Worm (Caenorhabditis elegans) whole organism, L3 larva: ENCODE measurements around the gene unc-85.

Experiments used
- R02D3.7 ChIP-seq: fragments of 150-350 bp; optimal IDR thresholded peaks from 2 replicates; lab custom pipeline; 2014; ENCODE audit warnings: missing biosample characterization, missing genetic modification characterization
- ZK546.5 ChIP-seq: sonication (generic microtip); optimal IDR thresholded peaks from 2 replicates; lab custom pipeline; 2017; ENCODE audit warnings: missing biosample characterization, missing genetic modification characterization
- aly-2 ChIP-seq: fragments of 150-350 bp; optimal IDR thresholded peaks from 2 replicates; lab custom pipeline; 2014; ENCODE audit warnings: missing biosample characterization, missing genetic modification characterization
- ceh-16 ChIP-seq: sonication (generic microtip); optimal IDR thresholded peaks from 2 replicates; lab custom pipeline; 2017; ENCODE audit warnings: missing biosample characterization, missing genetic modification characterization
- ceh-28 ChIP-seq: fragments of 150-350 bp; optimal IDR thresholded peaks from 2 replicates; lab custom pipeline; 2014; ENCODE audit warnings: missing biosample characterization, missing genetic modification reagents, missing genetic modification characterization
- ceh-82 ChIP-seq: fragments of 150-350 bp; optimal IDR thresholded peaks from 2 replicates; lab custom pipeline; 2014; ENCODE audit warnings: missing biosample characterization, missing genetic modification characterization
- ceh-9 ChIP-seq: sonication (generic microtip); optimal IDR thresholded peaks from 2 replicates; lab custom pipeline; 2018; ENCODE audit warnings: missing biosample characterization, missing genetic modification characterization
- daf-12 ChIP-seq: fragments of 150-350 bp; optimal IDR thresholded peaks from 2 replicates; lab custom pipeline; 2014; ENCODE audit warnings: missing biosample characterization, missing genetic modification reagents, missing genetic modification characterization
- egl-27 ChIP-seq: sonication (generic microtip); optimal IDR thresholded peaks from 4 replicates; lab custom pipeline; 2017; ENCODE audit warnings: missing biosample characterization, missing genetic modification reagents, missing genetic modification characterization
- elt-2 ChIP-seq: sonication (generic microtip); optimal IDR thresholded peaks from 2 replicates; lab custom pipeline; 2016; ENCODE audit warnings: missing genetic modification reagents, mild to moderate bottlenecking, missing genetic modification characterization, missing compliant biosample characterization
- eor-1 ChIP-seq, 2 experiments: fragments of 150-350 bp; optimal IDR thresholded peaks; 2 replicates each; lab custom pipeline; 2014 to 2018; ENCODE audit warnings: missing biosample characterization in 2 of 2, missing genetic modification characterization in 2 of 2
- fkh-10 ChIP-seq: sonication (generic microtip); optimal IDR thresholded peaks from 2 replicates; lab custom pipeline; 2017; ENCODE audit warnings: missing biosample characterization, missing genetic modification reagents, missing genetic modification characterization
- fos-1 ChIP-seq: fragments of 150-350 bp; optimal IDR thresholded peaks from 2 replicates; lab custom pipeline; 2014; ENCODE audit warnings: missing biosample characterization, missing genetic modification characterization
- hmg-11 ChIP-seq: sonication (generic microtip); optimal IDR thresholded peaks from 2 replicates; lab custom pipeline; 2016; ENCODE audit warnings: missing genetic modification characterization, missing compliant biosample characterization
- jun-1 ChIP-seq: fragments of 150-350 bp; optimal IDR thresholded peaks from 2 replicates; lab custom pipeline; 2014; ENCODE audit warnings: missing biosample characterization, missing genetic modification reagents, missing genetic modification characterization
- lin-15B ChIP-seq: fragments of 150-350 bp; optimal IDR thresholded peaks from 2 replicates; lab custom pipeline; 2014; ENCODE audit warnings: missing biosample characterization, missing genetic modification characterization
- lin-39 ChIP-seq: fragments of 150-350 bp; optimal IDR thresholded peaks from 2 replicates; lab custom pipeline; 2018; ENCODE audit warnings: missing biosample characterization, missing genetic modification reagents, missing genetic modification characterization
- lsy-12 ChIP-seq: sonication (generic microtip); optimal IDR thresholded peaks from 2 replicates; lab custom pipeline; 2016; ENCODE audit warnings: mild to moderate bottlenecking, missing genetic modification characterization, missing compliant biosample characterization
- mdl-1 ChIP-seq: fragments of 150-350 bp; optimal IDR thresholded peaks from 2 replicates; lab custom pipeline; 2014; ENCODE audit warnings: missing biosample characterization, missing genetic modification characterization
- mml-1 ChIP-seq: fragments of 150-350 bp; sonication (generic microtip); optimal IDR thresholded peaks from 3 replicates; lab custom pipeline; 2014; ENCODE audit warnings: missing biosample characterization, missing genetic modification characterization
- nfya-1 ChIP-seq: sonication (generic microtip); optimal IDR thresholded peaks from 2 replicates; lab custom pipeline; 2017; ENCODE audit warnings: missing genetic modification characterization, mild to moderate bottlenecking, missing compliant biosample characterization, antibody characterized with exemption, moderate library complexity; ENCODE audit not compliant: insufficient read depth
- nhr-11 ChIP-seq: fragments of 150-350 bp; optimal IDR thresholded peaks from 2 replicates; lab custom pipeline; 2014; ENCODE audit warnings: missing biosample characterization, missing genetic modification characterization
- nhr-12 ChIP-seq: fragments of 150-350 bp; optimal IDR thresholded peaks from 2 replicates; lab custom pipeline; 2014; ENCODE audit warnings: missing biosample characterization, missing genetic modification characterization
- nhr-23 ChIP-seq: fragments of 150-350 bp; optimal IDR thresholded peaks from 2 replicates; lab custom pipeline; 2014; ENCODE audit warnings: missing biosample characterization, missing genetic modification reagents, missing genetic modification characterization
- nhr-237 ChIP-seq: fragments of 150-350 bp; optimal IDR thresholded peaks from 2 replicates; lab custom pipeline; 2014; ENCODE audit warnings: missing biosample characterization, missing genetic modification characterization
- nhr-25 ChIP-seq: sonication (generic microtip); optimal IDR thresholded peaks from 2 replicates; lab custom pipeline; 2017; ENCODE audit warnings: missing biosample characterization, missing genetic modification characterization
- nhr-28 ChIP-seq: fragments of 150-350 bp; optimal IDR thresholded peaks from 2 replicates; lab custom pipeline; 2014; ENCODE audit warnings: missing biosample characterization, missing genetic modification characterization
- nhr-43 ChIP-seq: sonication (generic microtip); optimal IDR thresholded peaks from 2 replicates; lab custom pipeline; 2016; ENCODE audit warnings: mild to moderate bottlenecking, missing genetic modification characterization, missing compliant biosample characterization; ENCODE audit not compliant: poor library complexity, severe bottlenecking
- nhr-76 ChIP-seq: fragments of 150-350 bp; sonication (generic microtip); optimal IDR thresholded peaks from 5 replicates; lab custom pipeline; 2014; ENCODE audit warnings: missing biosample characterization, missing genetic modification characterization
- nhr-77 ChIP-seq: fragments of 150-350 bp; optimal IDR thresholded peaks from 2 replicates; lab custom pipeline; 2014; ENCODE audit warnings: missing biosample characterization, missing genetic modification characterization
- pha-4 ChIP-seq: fragments of 150-350 bp; optimal IDR thresholded peaks from 2 replicates; lab custom pipeline; 2014; ENCODE audit warnings: missing biosample characterization, missing genetic modification reagents, missing genetic modification characterization
- sea-2 ChIP-seq: fragments of 150-350 bp; sonication (generic microtip); optimal IDR thresholded peaks from 4 replicates; lab custom pipeline; 2014; ENCODE audit warnings: missing biosample characterization, missing genetic modification reagents, missing genetic modification characterization
- snpc-4 ChIP-seq: fragments of 150-350 bp; optimal IDR thresholded peaks from 2 replicates; lab custom pipeline; 2014; ENCODE audit warnings: missing biosample characterization, missing genetic modification characterization
- tbx-2 ChIP-seq: sonication (generic microtip); optimal IDR thresholded peaks from 2 replicates; lab custom pipeline; 2016; ENCODE audit warnings: mild to moderate bottlenecking, missing genetic modification characterization, missing compliant biosample characterization
- unc-39 ChIP-seq: sonication (generic microtip); optimal IDR thresholded peaks from 4 replicates; lab custom pipeline; 2017; ENCODE audit warnings: missing biosample characterization, missing genetic modification characterization
- unc-62 ChIP-seq: fragments of 150-350 bp; sonication (generic microtip); optimal IDR thresholded peaks from 4 replicates; lab custom pipeline; 2014; ENCODE audit warnings: missing biosample characterization, missing genetic modification reagents, missing genetic modification characterization
- ztf-11 ChIP-seq: fragments of 150-350 bp; optimal IDR thresholded peaks from 2 replicates; lab custom pipeline; 2014; ENCODE audit warnings: missing biosample characterization, missing genetic modification characterization
- ztf-4 ChIP-seq: fragments of 150-350 bp; optimal IDR thresholded peaks from 2 replicates; lab custom pipeline; 2014; ENCODE audit warnings: missing biosample characterization, missing genetic modification characterization

The unc-85 gene

DNA sequence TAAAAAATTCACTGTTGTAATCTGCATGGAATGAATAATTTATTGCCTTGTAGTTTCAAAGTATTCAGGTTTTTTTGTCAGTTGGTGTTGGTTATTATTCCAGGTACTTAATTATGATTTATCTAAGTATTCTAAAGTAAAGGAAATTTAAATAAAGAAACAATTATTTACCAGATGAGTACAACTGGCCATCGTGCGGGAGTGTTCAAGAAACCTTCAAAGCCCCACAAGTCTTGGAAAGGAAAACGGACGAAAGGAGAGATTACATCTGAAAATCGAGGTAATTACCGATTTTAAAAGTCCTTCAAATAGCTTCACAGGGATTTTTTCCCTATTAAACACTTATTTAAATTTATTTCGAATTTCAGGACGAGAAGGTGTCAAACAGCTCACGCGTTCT is 8.3 kb downstream of the unc-85 start, which contains the start of gene tag-151:
TSS of gene tag-151 (plus strand) at position 158 of the 400 bp plus-strand sequence.
- TF ChIP-seq eor-1 (tag; optimal IDR thresholded peaks at IDR 0.05; lab: Kevin White, UChicago), result no peak
- TF ChIP-seq fos-1 (tag; lab: Kevin White, UChicago), result no peak
- TF ChIP-seq elt-2 (tag; lab: Kevin White, UChicago), result peak; percentile 28
- TF ChIP-seq nhr-43 (tag; lab: Kevin White, UChicago), result peak; percentile 43
- peak; percentile 53 for TF ChIP-seq aly-2 (tag; lab: Kevin White, UChicago)
- peak; percentile 64 for TF ChIP-seq lsy-12
- TF ChIP-seq nhr-12 (tag; lab: Kevin White, UChicago), result no peak
- TF ChIP-seq daf-12 (tag; lab: Kevin White, UChicago), result no peak

ce11 chrII:4710813-4711212 is 8.9 kb downstream of the unc-85 start:
- TF ChIP-seq ceh-16 (tag; lab: Kevin White, UChicago) (no peak), nhr-237 (tag; lab: Kevin White, UChicago) (no peak), lin-15B (tag; lab: Kevin White, UChicago) (no peak), mml-1 (tag; lab: Kevin White, UChicago) (no peak), R02D3.7 (tag; lab: Kevin White, UChicago) (no peak), mdl-1 (tag; lab: Kevin White, UChicago) (no peak), nhr-11 (no peak), nhr-76 (tag; lab: Kevin White, UChicago) (no peak), lin-39 (tag; lab: Kevin White, UChicago) (no peak), snpc-4 (no peak), nhr-28 (tag; lab: Kevin White, UChicago) (no peak), ceh-9 (tag; lab: Kevin White, UChicago) (no peak), pha-4 (no peak), elt-2 (tag; lab: Kevin White, UChicago) (no peak), fkh-10 (GFP tag; lab: Kevin White, UChicago) (no peak), nfya-1 (no peak), ceh-82 (tag; lab: Kevin White, UChicago) (no peak), fos-1 (tag; lab: Kevin White, UChicago) (no peak), ztf-11 (tag; lab: Kevin White, UChicago) (no peak), nhr-23 (tag; lab: Kevin White, UChicago) (no peak)

DNA sequence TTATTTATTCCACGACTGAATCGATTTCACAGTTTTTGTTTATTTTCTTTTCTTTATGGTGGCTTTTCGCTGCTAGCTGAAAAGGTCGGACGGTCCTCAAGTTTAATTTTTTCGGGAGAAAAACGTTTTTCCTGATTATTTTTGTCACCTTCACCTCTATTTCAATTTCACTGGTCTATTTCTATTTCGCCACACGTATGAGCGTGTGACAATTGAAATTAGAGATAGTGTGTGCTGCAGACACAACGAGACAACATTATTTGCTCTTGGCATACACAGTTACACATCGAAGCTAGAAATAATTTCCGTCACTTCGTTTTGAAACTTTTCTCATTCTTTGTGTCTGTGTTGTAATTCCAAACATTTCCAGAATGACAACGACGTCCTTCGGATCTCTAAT is 13.8 kb downstream of the unc-85 start, which contains the start of gene F41C3.8:
TSS of gene F41C3.8 (plus strand) at position 371 of the 400 bp plus-strand sequence.
- TF ChIP-seq hmg-11 (tag; lab: Kevin White, UChicago) (no peak), elt-2 (tag; lab: Kevin White, UChicago) (peak; percentile 78), nhr-25 (tag; lab: Kevin White, UChicago) (no peak), pha-4 (peak; percentile 56), lsy-12 (no peak), ceh-28 (no peak)

- TF ChIP-seq pha-4, result peak; percentile 52
- no peak for TF ChIP-seq unc-62 (GFP tag; lab: Kevin White, UChicago)
- TF ChIP-seq nhr-28 (tag; lab: Kevin White, UChicago), result no peak
- TF ChIP-seq hmg-11 (tag; lab: Kevin White, UChicago), result peak; percentile 56
- TF ChIP-seq ceh-28, result no peak
- TF ChIP-seq egl-27 (tag; lab: Kevin White, UChicago), result no peak
- TF ChIP-seq ZK546.5 (tag; lab: Kevin White, UChicago), result no peak
- no peak for TF ChIP-seq nhr-43 (tag; lab: Kevin White, UChicago)
- no peak for TF ChIP-seq tbx-2 (tag; lab: Kevin White, UChicago)
- TF ChIP-seq nhr-23 (tag; lab: Kevin White, UChicago), result no peak
- peak; percentile 49 for TF ChIP-seq elt-2 (tag; lab: Kevin White, UChicago)
- no peak for TF ChIP-seq sea-2 (GFP tag; lab: Kevin White, UChicago)
- TF ChIP-seq unc-39, result no peak
- TF ChIP-seq jun-1, result no peak
- no peak for TF ChIP-seq nhr-77 (tag; lab: Kevin White, UChicago)
- no peak for TF ChIP-seq ztf-4 (tag; lab: Kevin White, UChicago)
These were observed 24.3 kb downstream of the unc-85 start, which contains the start of gene F10G7.10 for ce11 chrII:4726120-4726519. Gene F10G7.10, minus strand, starts transcription at chrII:4726264.
